Worm (Caenorhabditis elegans) whole organism, L4 larva: Measurements from ENCODE around the gene K12H6.6.

Experiments used
- ZK337.2 ChIP-seq: fragments of 200-800 bp; sonication (Bioruptor generic); IDR thresholded peaks from 2 replicates; pipeline ENCODE4 v1.3.6; 2022; ENCODE audit warnings: missing genetic modification reagents, missing genetic modification characterization, missing compliant biosample characterization
- ZK546.5 ChIP-seq, 2 experiments: sonication (generic microtip); optimal IDR thresholded peaks; 2 replicates each; lab custom pipeline; 2017; ENCODE audit warnings: missing biosample characterization in 2 of 2, missing genetic modification characterization in 2 of 2
- ama-1 ChIP-seq: fragments of 150-350 bp; optimal IDR thresholded peaks from 2 replicates; lab custom pipeline; 2014; ENCODE audit warnings: inconsistent platforms, mixed read lengths
- lin-39 ChIP-seq: fragments of 150-350 bp; optimal IDR thresholded peaks from 2 replicates; lab custom pipeline; 2014; ENCODE audit warnings: missing biosample characterization, missing genetic modification reagents, missing genetic modification characterization
- mep-1 ChIP-seq: fragments of 150-350 bp; sonication (generic microtip); optimal IDR thresholded peaks from 3 replicates; lab custom pipeline; 2014; ENCODE audit warnings: missing biosample characterization, missing genetic modification characterization
- nhr-42 ChIP-seq: fragments of 200-800 bp; sonication (Bioruptor generic); IDR thresholded peaks from 2 replicates; pipeline ENCODE4 v1.3.6; 2022; ENCODE audit warnings: missing genetic modification characterization, missing compliant biosample characterization
- snpc-4 ChIP-seq: fragments of 150-350 bp; optimal IDR thresholded peaks from 2 replicates; lab custom pipeline; 2014; ENCODE audit warnings: missing biosample characterization, missing genetic modification characterization
- ztf-11 ChIP-seq: fragments of 150-350 bp; optimal IDR thresholded peaks from 2 replicates; lab custom pipeline; 2014; ENCODE audit warnings: missing biosample characterization, missing genetic modification characterization

DNA sequence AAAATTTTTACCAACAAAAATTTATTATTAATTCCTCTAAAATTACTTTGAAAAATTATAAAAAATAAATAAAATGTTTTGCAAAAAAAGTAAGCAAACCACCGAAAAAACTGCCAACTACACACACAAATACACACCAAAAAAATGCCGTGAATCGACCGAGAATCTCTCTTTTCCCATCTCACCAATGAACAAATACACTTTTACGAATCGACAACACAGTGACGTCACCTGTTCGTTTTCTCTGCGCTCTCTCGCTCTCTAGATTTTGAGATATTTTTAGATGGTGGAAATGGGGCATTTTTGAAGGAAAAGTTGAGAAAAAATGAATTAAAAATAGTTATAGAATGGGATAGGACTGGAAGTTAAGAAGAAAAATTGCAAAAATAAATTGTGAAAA, 1.1 kb upstream of the K12H6.6 start:
- no peak for TF ChIP-seq ZK337.2 (GFP tag; lab: Robert Waterston, UW)
- no peak for TF ChIP-seq nhr-42 (GFP tag; lab: Robert Waterston, UW)
- TF ChIP-seq ZK546.5 (tag; optimal IDR thresholded peaks at IDR 0.05; lab: Kevin White, UChicago): no peak
- TF ChIP-seq lin-39 (tag; lab: Kevin White, UChicago): no peak
- no peak for TF ChIP-seq ama-1 (lab: Kevin White, UChicago)
- TF ChIP-seq ztf-11: no peak
- no peak for TF ChIP-seq snpc-4 (tag; lab: Kevin White, UChicago)
- TF ChIP-seq mep-1: no peak
